Worm (Caenorhabditis elegans) whole organism, L1 larva: ENCODE measurements around the gene adh-5.

ENCODE experiments used
- C16A3.4 ChIP-seq: fragments of 150-350 bp; optimal IDR thresholded peaks from 2 replicates; lab custom pipeline; 2014; ENCODE audit warnings: missing biosample characterization, missing genetic modification characterization
- F16B12.6 ChIP-seq: fragments of 150-350 bp; optimal IDR thresholded peaks from 2 replicates; lab custom pipeline; 2014; ENCODE audit warnings: missing biosample characterization, missing genetic modification characterization
- Y116A8C.19 ChIP-seq: sonication (generic microtip); optimal IDR thresholded peaks from 2 replicates; lab custom pipeline; 2016; ENCODE audit warnings: missing compliant biosample characterization, missing genetic modification characterization, borderline replicate concordance
- ceh-63 ChIP-seq: fragments of 200-800 bp; sonication (Bioruptor generic); optimal IDR thresholded peaks from 2 replicates; lab custom pipeline; 2018; ENCODE audit warnings: mild to moderate bottlenecking, missing genetic modification characterization, missing compliant biosample characterization
- ceh-88 ChIP-seq: fragments of 200-800 bp; sonication (Bioruptor generic); IDR thresholded peaks from 2 replicates; pipeline ENCODE4 v1.3.6; 2022; ENCODE audit warnings: missing genetic modification characterization, missing compliant biosample characterization
- ceh-90 ChIP-seq: sonication (generic microtip); optimal IDR thresholded peaks from 2 replicates; lab custom pipeline; 2016; ENCODE audit warnings: missing genetic modification characterization, missing compliant biosample characterization
- dsc-1 ChIP-seq: sonication (generic microtip); optimal IDR thresholded peaks from 2 replicates; lab custom pipeline; 2016; ENCODE audit warnings: mild to moderate bottlenecking, missing genetic modification characterization, missing compliant biosample characterization
- efl-1 ChIP-seq, 4 experiments: fragments of 150-350 bp; optimal IDR thresholded peaks in 3 of 4; peaks in 1 of 4; 1 replicate in 1 of 4; 2 replicates in 3 of 4; lab custom pipeline; 2014; ENCODE audit warnings: missing biosample characterization in 2 of 4, missing genetic modification characterization in 2 of 4, missing genetic modification reagents in 2 of 4
- efl-3 ChIP-seq: fragments of 200-800 bp; sonication (Bioruptor generic); optimal IDR thresholded peaks from 2 replicates; lab custom pipeline; 2018; ENCODE audit warnings: mild to moderate bottlenecking, missing genetic modification characterization, missing compliant biosample characterization
- egl-27 ChIP-seq, 2 experiments: fragments of 150-350 bp in 1 of 2; sonication (generic microtip); optimal IDR thresholded peaks; 3 replicates each; lab custom pipeline; 2017 to 2018; ENCODE audit warnings: missing biosample characterization in 2 of 2, missing genetic modification characterization in 2 of 2, missing genetic modification reagents in 2 of 2
- elt-3 ChIP-seq, 6 experiments: fragments of 150-350 bp in 1 of 6; sonication (generic microtip); optimal IDR thresholded peaks; 2 replicates each; lab custom pipeline; 2017 to 2018; ENCODE audit warnings: missing biosample characterization in 6 of 6, missing genetic modification characterization in 6 of 6, inconsistent platforms in 1 of 6
- fkh-10 ChIP-seq: sonication (generic microtip); optimal IDR thresholded peaks from 2 replicates; lab custom pipeline; 2017; ENCODE audit warnings: missing biosample characterization, missing genetic modification reagents, missing genetic modification characterization
- fkh-8 ChIP-seq: sonication (generic microtip); optimal IDR thresholded peaks from 2 replicates; lab custom pipeline; 2016; ENCODE audit warnings: mild to moderate bottlenecking, missing genetic modification characterization, missing compliant biosample characterization
- hlh-17 ChIP-seq: fragments of 200-800 bp; sonication (Bioruptor generic); optimal IDR thresholded peaks from 2 replicates; lab custom pipeline; 2018; ENCODE audit warnings: missing genetic modification characterization, mild to moderate bottlenecking, missing compliant biosample characterization, moderate library complexity, borderline replicate concordance
- irx-1 ChIP-seq: sonication (generic microtip); optimal IDR thresholded peaks from 2 replicates; lab custom pipeline; 2016; ENCODE audit warnings: missing genetic modification characterization, missing compliant biosample characterization
- isw-1 ChIP-seq: fragments of 200-800 bp; sonication (Bioruptor generic); IDR thresholded peaks from 2 replicates; pipeline ENCODE4 v1.3.6; 2022; ENCODE audit warnings: missing genetic modification characterization, missing compliant biosample characterization
- lir-3 ChIP-seq: sonication (generic microtip); optimal IDR thresholded peaks from 2 replicates; lab custom pipeline; 2016; ENCODE audit warnings: mild to moderate bottlenecking, missing genetic modification characterization, moderate library complexity, missing compliant biosample characterization; ENCODE audit not compliant: poor library complexity
- mab-9 ChIP-seq: fragments of 200-800 bp; sonication (Bioruptor generic); IDR thresholded peaks from 2 replicates; pipeline ENCODE4 v1.3.6; 2022; ENCODE audit warnings: missing genetic modification reagents, missing genetic modification characterization, missing compliant biosample characterization
- mep-1 ChIP-seq: fragments of 150-350 bp; optimal IDR thresholded peaks from 2 replicates; lab custom pipeline; 2014; ENCODE audit warnings: missing biosample characterization, missing genetic modification characterization
- nhr-11 ChIP-seq: fragments of 150-350 bp; optimal IDR thresholded peaks from 2 replicates; lab custom pipeline; 2014; ENCODE audit warnings: missing biosample characterization, missing genetic modification characterization
- nhr-28 ChIP-seq: fragments of 150-350 bp; optimal IDR thresholded peaks from 2 replicates; lab custom pipeline; 2014; ENCODE audit warnings: missing biosample characterization, missing genetic modification characterization
- nhr-47 ChIP-seq: sonication (generic microtip); optimal IDR thresholded peaks from 2 replicates; lab custom pipeline; 2016; ENCODE audit warnings: mild to moderate bottlenecking, missing genetic modification characterization, moderate library complexity, missing compliant biosample characterization
- pax-3 ChIP-seq: fragments of 200-800 bp; sonication (Bioruptor generic); optimal IDR thresholded peaks from 2 replicates; lab custom pipeline; 2018; ENCODE audit warnings: mild to moderate bottlenecking, missing genetic modification characterization, moderate library complexity, missing compliant biosample characterization
- skn-1 ChIP-seq: fragments of 150-350 bp; optimal IDR thresholded peaks from 2 replicates; lab custom pipeline; 2014; ENCODE audit warnings: missing biosample characterization, missing genetic modification characterization
- sup-37 ChIP-seq: fragments of 200-800 bp; sonication (Bioruptor generic); optimal IDR thresholded peaks from 2 replicates; lab custom pipeline; 2018; ENCODE audit warnings: mild to moderate bottlenecking, missing genetic modification characterization, missing compliant biosample characterization
- swsn-7 ChIP-seq: sonication (generic microtip); optimal IDR thresholded peaks from 2 replicates; lab custom pipeline; 2016; ENCODE audit warnings: missing genetic modification characterization, missing compliant biosample characterization
- tbx-2 ChIP-seq: sonication (generic microtip); optimal IDR thresholded peaks from 2 replicates; lab custom pipeline; 2016; ENCODE audit warnings: missing genetic modification characterization, missing compliant biosample characterization
- tlp-1 ChIP-seq: fragments of 150-350 bp; optimal IDR thresholded peaks from 2 replicates; lab custom pipeline; 2014; ENCODE audit warnings: missing biosample characterization, missing genetic modification characterization
- unc-30 ChIP-seq: sonication (generic microtip); optimal IDR thresholded peaks from 2 replicates; lab custom pipeline; 2017; ENCODE audit warnings: missing biosample characterization, missing genetic modification characterization
- vab-15 ChIP-seq: sonication (generic microtip); optimal IDR thresholded peaks from 2 replicates; lab custom pipeline; 2017; ENCODE audit warnings: missing genotype, mild to moderate bottlenecking, missing genetic modification characterization, missing compliant biosample characterization
- xbp-1 ChIP-seq: sonication (generic microtip); optimal IDR thresholded peaks from 2 replicates; lab custom pipeline; 2016; ENCODE audit warnings: missing genetic modification characterization, missing compliant biosample characterization
- ztf-4 ChIP-seq: fragments of 150-350 bp; optimal IDR thresholded peaks from 2 replicates; lab custom pipeline; 2014; ENCODE audit warnings: missing biosample characterization, missing genetic modification characterization

Gene adh-5

DNA sequence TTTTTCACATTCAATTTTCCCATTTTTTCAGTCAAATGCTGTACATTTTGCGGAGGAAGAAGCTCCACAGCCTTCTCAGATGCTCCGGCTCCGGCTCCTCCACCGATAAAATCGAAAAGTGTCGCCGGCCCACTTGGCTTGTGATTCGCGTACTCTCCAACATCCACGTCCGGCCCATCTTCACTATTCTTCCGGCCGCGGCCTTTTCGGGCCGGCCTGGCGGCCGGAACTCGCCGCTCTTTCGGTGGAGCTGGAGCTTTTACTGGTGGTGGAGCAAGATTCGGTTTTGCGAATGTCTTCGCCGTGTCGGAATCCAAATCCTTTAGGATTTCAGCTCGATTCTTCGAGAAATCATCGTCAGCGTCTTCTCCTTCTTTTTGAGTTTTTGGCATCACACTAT lies 31.0 kb downstream of the adh-5 start:
- TF ChIP-seq mab-9 (no peak), efl-1 (optimal IDR thresholded peaks at IDR 0.05; lab: Kevin White, UChicago) (no peak), efl-1 (GFP tag; optimal IDR thresholded peaks at IDR 0.05 in 1 of 2; lab: Kevin White, UChicago) (no peak), ztf-4 (tag; lab: Kevin White, UChicago) (no peak), tlp-1 (tag; lab: Kevin White, UChicago) (no peak), tbx-2 (tag; lab: Kevin White, UChicago) (no peak), nhr-28 (tag; lab: Kevin White, UChicago) (no peak), efl-3 (GFP tag; lab: Kevin White, UChicago) (no peak)

DNA sequence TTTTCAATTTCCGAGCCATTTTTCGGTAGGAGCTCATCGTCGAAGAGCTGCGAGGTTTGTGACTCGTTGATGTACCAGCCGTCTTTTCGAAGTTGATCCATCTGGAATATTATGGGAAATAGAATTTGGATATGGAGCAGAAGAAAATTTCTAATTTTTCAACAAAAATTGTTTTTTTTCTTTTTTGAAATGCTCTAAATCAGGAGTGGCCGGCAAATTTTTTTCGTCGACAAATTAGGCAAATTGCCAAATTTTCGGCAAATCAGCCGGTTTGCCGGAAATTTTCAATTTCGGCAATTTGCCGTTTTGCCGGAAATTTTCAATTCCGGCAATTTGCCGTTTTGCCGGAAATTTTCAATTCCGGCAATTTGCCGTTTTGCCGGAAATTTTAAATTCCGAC lies 33.6 kb downstream of the adh-5 start, which contains the start of gene Y50D4C.3:
TSS of gene Y50D4C.3 (minus strand) at position 101 of the 400 bp plus-strand sequence.
- TF ChIP-seq pax-3 (no peak), nhr-47 (tag; lab: Kevin White, UChicago) (no peak), Y116A8C.19 (no peak), ztf-4 (tag; lab: Kevin White, UChicago) (no peak), sup-37 (no peak), ceh-90 (tag; lab: Kevin White, UChicago) (no peak), nhr-11 (tag; lab: Kevin White, UChicago) (no peak), skn-1 (tag; lab: Kevin White, UChicago) (no peak), C16A3.4 (tag; lab: Kevin White, UChicago) (no peak), fkh-8 (tag; lab: Kevin White, UChicago) (no peak), ceh-88 (GFP tag; lab: Robert Waterston, UW) (no peak), mep-1 (no peak), mab-9 (no peak)

DNA sequence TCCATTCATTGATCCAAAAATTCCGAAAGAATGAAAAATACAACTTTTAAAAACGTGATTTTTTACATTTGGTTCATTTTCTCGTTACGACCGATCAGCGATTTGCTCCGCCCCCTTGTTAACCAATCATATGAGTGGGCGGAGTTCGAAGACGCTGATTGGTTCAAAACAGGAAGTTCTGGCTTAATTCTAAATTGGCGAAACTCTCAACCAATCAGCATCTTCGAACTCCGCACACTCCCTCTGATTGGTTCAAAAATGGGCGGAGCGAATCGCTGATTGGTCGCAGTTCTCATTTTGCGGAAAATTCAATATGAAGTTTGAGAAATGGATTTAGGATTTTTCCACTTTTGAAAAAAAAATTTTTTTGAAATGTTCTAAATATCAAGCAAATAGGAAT lies 34.3 kb downstream of the adh-5 start:
- TF ChIP-seq nhr-28 (tag; lab: Kevin White, UChicago) = no peak
- TF ChIP-seq nhr-47 (tag; lab: Kevin White, UChicago) = no peak
- TF ChIP-seq isw-1 (GFP tag; lab: Robert Waterston, UW) = no peak
- no peak for TF ChIP-seq hlh-17 (GFP tag; lab: Kevin White, UChicago)
- no peak for TF ChIP-seq ceh-63
- no peak for TF ChIP-seq swsn-7 (tag; lab: Kevin White, UChicago)
- TF ChIP-seq dsc-1 (tag; lab: Kevin White, UChicago) = no peak
- TF ChIP-seq mab-9 = no peak
- TF ChIP-seq fkh-10 (GFP tag; lab: Kevin White, UChicago) = no peak
- TF ChIP-seq irx-1 (tag; lab: Kevin White, UChicago) = no peak

DNA sequence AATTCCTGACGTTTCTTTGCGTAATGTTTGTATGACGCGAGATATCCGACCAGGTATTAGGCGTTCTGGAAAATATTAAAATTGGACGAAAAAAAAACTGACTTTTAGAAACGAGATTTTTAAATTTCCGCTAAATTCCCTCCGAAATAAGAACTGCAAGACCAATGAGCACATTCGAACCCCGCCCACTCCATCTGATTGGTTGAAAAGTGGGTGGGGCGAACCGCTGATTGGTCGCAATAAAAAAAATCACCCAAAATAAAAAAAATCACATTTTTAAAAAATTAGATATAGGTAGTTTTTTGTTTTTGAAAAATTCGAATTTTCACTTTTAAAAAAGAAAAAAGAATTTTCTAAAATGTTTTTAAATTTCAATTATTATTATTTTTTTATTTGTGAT lies 37.5 kb downstream of the adh-5 start:
- no peak for TF ChIP-seq nhr-11 (tag; lab: Kevin White, UChicago)
- no peak for TF ChIP-seq elt-3 (tag; optimal IDR thresholded peaks at IDR 0.05; lab: Kevin White, UChicago)
- TF ChIP-seq F16B12.6 (tag; lab: Kevin White, UChicago) = no peak
- TF ChIP-seq vab-15 (tag; lab: Kevin White, UChicago) = no peak
- no peak for TF ChIP-seq tlp-1 (tag; lab: Kevin White, UChicago)
- no peak for TF ChIP-seq efl-1 (optimal IDR thresholded peaks at IDR 0.05; lab: Kevin White, UChicago)
- TF ChIP-seq efl-1 (GFP tag; optimal IDR thresholded peaks at IDR 0.05 in 1 of 2; lab: Kevin White, UChicago) = peak in 1 of 2 experiments; percentile 52
- no peak for TF ChIP-seq unc-30 (tag; lab: Kevin White, UChicago)
- TF ChIP-seq mep-1 = no peak

DNA sequence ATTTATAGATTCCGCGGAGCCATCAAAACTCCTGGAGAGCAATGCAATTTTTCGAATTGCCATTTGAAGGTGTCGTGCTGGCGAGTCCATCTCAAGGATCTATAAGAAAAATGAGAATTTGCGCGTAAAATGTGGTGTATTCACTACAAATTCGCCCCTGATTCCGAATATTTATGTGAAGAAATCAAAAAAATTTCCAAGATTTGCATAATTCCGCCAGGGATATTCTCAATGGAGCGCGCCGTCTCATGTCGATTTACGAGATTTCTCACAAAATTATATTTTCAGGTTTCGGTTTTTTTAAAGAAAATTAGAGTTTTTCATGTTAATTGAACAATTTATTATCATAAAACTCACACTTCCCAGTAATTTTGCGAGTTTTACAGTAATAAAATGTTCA lies 38.2 kb downstream of the adh-5 start, which contains the start of gene Y50D4C.6:
TSS of gene Y50D4C.6 (minus strand) at position 101 of the 400 bp plus-strand sequence.
- TF ChIP-seq xbp-1 (tag; lab: Kevin White, UChicago) (no peak), lir-3 (no peak), egl-27 (tag; optimal IDR thresholded peaks at IDR 0.05; lab: Kevin White, UChicago) (no peak)
